Fruit fly (Drosophila melanogaster): ENCODE measurements around the gene CG11760.

DNA sequence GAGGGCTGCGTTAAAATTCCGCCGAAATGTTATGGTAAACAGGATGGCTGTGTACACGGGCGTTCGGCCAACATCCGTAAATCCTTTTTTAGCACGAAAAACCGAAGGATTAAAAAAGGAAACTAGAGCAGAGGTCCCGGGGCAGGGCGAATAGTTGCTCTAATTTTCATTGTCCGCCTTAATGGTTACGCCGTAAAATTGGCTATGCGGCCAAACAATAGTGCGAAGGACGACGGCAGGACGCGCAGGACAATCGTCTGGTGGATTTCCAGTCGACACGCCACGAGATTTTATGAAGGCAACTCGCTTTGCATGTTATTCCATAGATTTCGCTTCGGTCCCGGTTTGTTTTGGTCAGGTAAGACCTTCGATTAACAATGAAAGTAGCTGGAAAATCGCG lies 18.3 kb upstream of the CG11760 start:
- TF ChIP-seq ranshi (GFP tag; IDR thresholded peaks at IDR 0.05) (no peak), CTCF (GFP tag; optimal IDR thresholded peaks at IDR 0.05) (no peak), bbx (GFP tag; IDR thresholded peaks at IDR 0.05; ENCODE audit: partially characterized antibody) (no peak), CG6272 (GFP tag; IDR thresholded peaks at IDR 0.05) (no peak), CG17568 (GFP tag; optimal IDR thresholded peaks at IDR 0.05) (no peak), ara (GFP tag; IDR thresholded peaks at IDR 0.05) (no peak), Dbx (GFP tag; IDR thresholded peaks at IDR 0.05) (no peak), CG2678 (tag; optimal IDR thresholded peaks at IDR 0.05) (no peak), zfh2 (GFP tag; optimal IDR thresholded peaks at IDR 0.05) (no peak)
